Worm (Caenorhabditis elegans): Measurements from ENCODE around the gene Y110A2AL.7.

Y110A2AL.7 gene

ce11 chrII:2862557-2863035, 19.6 kb upstream of the Y110A2AL.7 start:
- TF ChIP-seq unc-120 (tag; optimal IDR thresholded peaks at IDR 0.05; ENCODE audit: poor library complexity, severe bottlenecking) (no peak), ham-2 (GFP tag; optimal IDR thresholded peaks at IDR 0.05) (peak; percentile 23), M03D4.4 (tag; optimal IDR thresholded peaks at IDR 0.05) (no peak), sptf-1 (tag; optimal IDR thresholded peaks at IDR 0.05) (no peak), cnd-1 (tag; optimal IDR thresholded peaks at IDR 0.05) (no peak), nhr-237 (tag; optimal IDR thresholded peaks at IDR 0.05) (no peak), lin-32 (GFP tag; optimal IDR thresholded peaks at IDR 0.05) (no peak), mls-2 (tag; optimal IDR thresholded peaks at IDR 0.05) (no peak)

- TF ChIP-seq unc-39 (tag; optimal IDR thresholded peaks at IDR 0.05) (no peak), lin-13 (tag; optimal IDR thresholded peaks at IDR 0.05) (no peak), ham-2 (GFP tag; optimal IDR thresholded peaks at IDR 0.05) (peak; percentile 14), blmp-1 (tag; optimal IDR thresholded peaks at IDR 0.05) (peak; percentile 74), nhr-237 (tag; optimal IDR thresholded peaks at IDR 0.05) (no peak), mls-2 (tag; optimal IDR thresholded peaks at IDR 0.05) (peak; percentile 31), M03D4.4 (tag; optimal IDR thresholded peaks at IDR 0.05) (no peak), tbx-8 (GFP tag; optimal IDR thresholded peaks at IDR 0.05) (no peak), sptf-1 (tag; optimal IDR thresholded peaks at IDR 0.05) (no peak), unc-120 (tag; optimal IDR thresholded peaks at IDR 0.05; ENCODE audit: poor library complexity, severe bottlenecking) (peak; percentile 49), cnd-1 (tag; optimal IDR thresholded peaks at IDR 0.05) (no peak), mep-1 (tag; optimal IDR thresholded peaks at IDR 0.05) (no peak), lsy-2 (tag; optimal IDR thresholded peaks at IDR 0.05) (no peak), ceh-39 (tag; optimal IDR thresholded peaks at IDR 0.05) (no peak), nhr-76 (tag; optimal IDR thresholded peaks at IDR 0.05) (no peak), ces-1 (GFP tag; optimal IDR thresholded peaks at IDR 0.05) (no peak), snpc-4 (tag; optimal IDR thresholded peaks at IDR 0.05) (no peak), zip-8 (tag; optimal IDR thresholded peaks at IDR 0.05) (no peak), drap-1 (GFP tag; optimal IDR thresholded peaks at IDR 0.05) (no peak), elt-1 (tag; optimal IDR thresholded peaks at IDR 0.05; ENCODE audit: borderline replicate concordance, insufficient read depth) (no peak), ceh-83 (GFP tag; optimal IDR thresholded peaks at IDR 0.05) (peak; percentile 55), flh-1 (GFP tag; optimal IDR thresholded peaks at IDR 0.05) (no peak), hlh-1 (tag; optimal IDR thresholded peaks at IDR 0.05) (no peak), sem-2 (GFP tag; optimal IDR thresholded peaks at IDR 0.05) (no peak)
These were observed 18.6 kb upstream of the Y110A2AL.7 start for ce11 chrII:2861385-2862099.

- TF ChIP-seq nhr-12 (tag; optimal IDR thresholded peaks at IDR 0.05) = no peak
- no peak for TF ChIP-seq tbx-8 (GFP tag; optimal IDR thresholded peaks at IDR 0.05)
- no peak for TF ChIP-seq elt-1 (tag; optimal IDR thresholded peaks at IDR 0.05; ENCODE audit: borderline replicate concordance, insufficient read depth)
- no peak for TF ChIP-seq pha-4 (tag; optimal IDR thresholded peaks at IDR 0.05)
- TF ChIP-seq nhr-76 (tag; optimal IDR thresholded peaks at IDR 0.05) = no peak
- peak; percentile 31 for TF ChIP-seq cnd-1 (tag; optimal IDR thresholded peaks at IDR 0.05)
- peak; percentile 48 for TF ChIP-seq ceh-83 (GFP tag; optimal IDR thresholded peaks at IDR 0.05)
- peak; percentile 51 for TF ChIP-seq mls-2 (tag; optimal IDR thresholded peaks at IDR 0.05)
These were observed 17.2 kb upstream of the Y110A2AL.7 start for ce11 chrII:2859873-2860821.

ce11 chrII:2859315-2859714, 16.3 kb upstream of the Y110A2AL.7 start:
- TF ChIP-seq ham-2 (GFP tag; optimal IDR thresholded peaks at IDR 0.05) (peak; percentile 32), tbx-8 (GFP tag; optimal IDR thresholded peaks at IDR 0.05) (no peak)

ce11 chrII:2858851-2859250, 15.9 kb upstream of the Y110A2AL.7 start:
- TF ChIP-seq mls-2 (tag; optimal IDR thresholded peaks at IDR 0.05) (no peak), snpc-4 (tag; optimal IDR thresholded peaks at IDR 0.05) (no peak)
